Worm (Caenorhabditis elegans) whole organism, L2 larva: ENCODE data around the gene F55E10.2.

Experiments
- ZK546.5 ChIP-seq: sonication (generic microtip); optimal IDR thresholded peaks from 2 replicates; lab custom pipeline; 2017; ENCODE audit warnings: missing biosample characterization, missing genetic modification characterization
- blmp-1 ChIP-seq: sonication (generic microtip); optimal IDR thresholded peaks from 2 replicates; lab custom pipeline; 2017; ENCODE audit warnings: missing genetic modification characterization, mild to moderate bottlenecking, missing compliant biosample characterization, antibody characterized with exemption, moderate library complexity; ENCODE audit not compliant: insufficient read depth
- nhr-12 ChIP-seq: fragments of 150-350 bp; optimal IDR thresholded peaks from 2 replicates; lab custom pipeline; 2014; ENCODE audit warnings: missing biosample characterization, missing genetic modification characterization
- nhr-6 ChIP-seq: fragments of 150-350 bp; optimal IDR thresholded peaks from 2 replicates; lab custom pipeline; 2014; ENCODE audit warnings: missing biosample characterization, missing genetic modification characterization
- skn-1 ChIP-seq: sonication (generic microtip); optimal IDR thresholded peaks from 2 replicates; lab custom pipeline; 2017; ENCODE audit warnings: missing biosample characterization, missing genetic modification characterization
- ztf-4 ChIP-seq: fragments of 150-350 bp; optimal IDR thresholded peaks from 2 replicates; lab custom pipeline; 2014; ENCODE audit warnings: missing biosample characterization, missing genetic modification characterization

DNA sequence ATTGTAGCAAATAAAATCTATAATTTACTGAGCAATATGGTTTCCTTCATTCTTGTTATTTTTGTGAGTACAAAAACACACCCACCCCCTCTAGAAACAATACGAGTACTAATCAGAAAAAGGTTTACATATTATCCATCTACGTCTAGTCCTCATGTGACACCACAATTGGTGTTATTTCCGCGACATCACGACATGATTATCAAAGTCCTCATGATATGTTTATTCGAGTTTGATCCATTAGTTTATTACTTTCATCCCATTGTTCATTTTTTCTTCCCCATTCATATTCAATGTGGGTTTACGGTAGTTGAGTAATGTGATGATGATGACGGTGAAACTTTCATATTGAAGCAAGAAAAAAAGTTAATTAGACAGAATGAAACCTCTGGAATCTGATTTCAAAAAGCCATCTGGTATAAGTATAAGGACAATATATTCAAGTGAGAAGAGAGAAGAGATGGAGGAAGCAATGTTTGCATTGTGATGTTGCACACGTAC, 13.8 kb downstream of the F55E10.2 start:
- TF ChIP-seq blmp-1 (tag; lab: Kevin White, UChicago) (no peak), ZK546.5 (tag; lab: Kevin White, UChicago) (no peak), nhr-6 (tag; lab: Kevin White, UChicago) (no peak), nhr-12 (no peak), ztf-4 (no peak), skn-1 (tag; lab: Kevin White, UChicago) (no peak)
